Comparison of ENCODE assay signal across 1 fruit fly cellular context in the genomic region with DNA sequence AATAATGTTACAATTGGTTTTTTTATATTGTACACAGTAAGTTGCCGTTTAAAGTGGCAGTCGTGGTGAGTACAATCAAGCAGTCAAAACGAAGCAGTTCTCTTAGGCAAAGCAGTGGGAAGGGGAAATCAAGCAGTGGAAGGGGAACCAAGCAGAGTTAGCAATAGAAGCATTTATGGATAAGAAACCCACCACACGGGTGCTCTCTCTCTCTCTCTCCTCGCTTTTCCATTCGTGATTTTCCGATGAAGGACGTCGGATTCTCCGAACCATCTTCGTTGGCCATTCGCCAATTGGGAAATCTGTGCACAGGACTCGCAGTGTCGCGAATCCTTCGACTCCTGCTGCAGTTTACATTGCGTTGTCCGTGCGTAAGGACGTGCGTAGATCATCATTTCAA.
A peak's percentile ranks its signal among the peaks of the same experiment; 100 is the strongest.
TF ChIP-seq lines count a peak whose summit lies in the region.

beat-Ia (plus strand) TSS at position 319 of the 400 bp plus-strand sequence.

TF ChIP-seq in whole organism, embryonic, 481 proteins besides CTCF, POLR2A, EP300 and RAD21 (continued from another document and continues in another):
- TF ChIP-seq nerfin-2 (GFP tag; IDR thresholded peaks at IDR 0.05; lab: Robert Waterston, UW; ENCODE audit: partially characterized antibody) = no peak
- no peak for TF ChIP-seq CG12219 (GFP tag; optimal IDR thresholded peaks at IDR 0.05; lab: Kevin White, UChicago)
- no peak for TF ChIP-seq Sry-β (GFP tag; optimal IDR thresholded peaks at IDR 0.05; lab: Kevin White, UChicago)
- TF ChIP-seq CG1024 (GFP tag; IDR thresholded peaks at IDR 0.05; lab: Robert Waterston, UW) = no peak
- no peak for TF ChIP-seq CG11695 (GFP tag; IDR thresholded peaks at IDR 0.05; lab: Robert Waterston, UW)
- TF ChIP-seq CG14860 (GFP tag; IDR thresholded peaks at IDR 0.05; lab: Robert Waterston, UW; ENCODE audit: partially characterized antibody) = peak; percentile 10; the same call in 1 of the 3 replicates
- TF ChIP-seq CG10366 (GFP tag; IDR thresholded peaks at IDR 0.05; lab: Robert Waterston, UW) = no peak
- no peak for TF ChIP-seq CG13424 (tag; optimal IDR thresholded peaks at IDR 0.05; lab: Kevin White, UChicago)
- no peak for TF ChIP-seq klu (GFP tag; IDR thresholded peaks at IDR 0.05; lab: Robert Waterston, UW)
- peak; percentile 73; the same call in 2 of the 3 replicates for TF ChIP-seq Opbp (GFP tag; IDR thresholded peaks at IDR 0.05; lab: Robert Waterston, UW; ENCODE audit: partially characterized antibody)
- no peak for TF ChIP-seq CG4360 (GFP tag; IDR thresholded peaks at IDR 0.05; lab: Robert Waterston, UW)
- TF ChIP-seq usp (GFP tag; optimal IDR thresholded peaks at IDR 0.05; lab: Kevin White, UChicago) = no peak
- TF ChIP-seq otp (GFP tag; IDR thresholded peaks at IDR 0.05; lab: Robert Waterston, UW) = no peak
- TF ChIP-seq D19B (GFP tag; optimal IDR thresholded peaks at IDR 0.05; lab: Kevin White, UChicago) = no peak
- no peak for TF ChIP-seq br (optimal IDR thresholded peaks at IDR 0.05; lab: Kevin White, UChicago)
- TF ChIP-seq E2f1 (GFP tag; IDR thresholded peaks at IDR 0.05; lab: Robert Waterston, UW) = no peak
- TF ChIP-seq CG13123 (GFP tag; optimal IDR thresholded peaks at IDR 0.05; lab: Kevin White, UChicago) = no peak
- no peak for TF ChIP-seq mirr (GFP tag; optimal IDR thresholded peaks at IDR 0.05; lab: Kevin White, UChicago)
- TF ChIP-seq bbx (GFP tag; IDR thresholded peaks at IDR 0.05; lab: Robert Waterston, UW; ENCODE audit: partially characterized antibody) = no peak; the same call in 1 of the 2 replicates
- no peak for TF ChIP-seq Fer3 (tag; optimal IDR thresholded peaks at IDR 0.05; lab: Kevin White, UChicago)
- TF ChIP-seq CG14965 (GFP tag; optimal IDR thresholded peaks at IDR 0.05; lab: Kevin White, UChicago; ENCODE audit: borderline replicate concordance) = no peak
- TF ChIP-seq Gsc (GFP tag; IDR thresholded peaks at IDR 0.05; lab: Robert Waterston, UW) = no peak
- no peak for TF ChIP-seq Sry-δ (GFP tag; optimal IDR thresholded peaks at IDR 0.05; lab: Kevin White, UChicago)
- peak; percentile 17 for TF ChIP-seq yki (optimal IDR thresholded peaks at IDR 0.05; lab: Kevin White, UChicago)
- TF ChIP-seq kah (GFP tag; optimal IDR thresholded peaks at IDR 0.05; lab: Kevin White, UChicago) = peak; percentile 76
- TF ChIP-seq CG8290 (GFP tag; optimal IDR thresholded peaks at IDR 0.05; lab: Kevin White, UChicago) = peak; percentile 75
- TF ChIP-seq CG8290 (tag; optimal IDR thresholded peaks at IDR 0.05; lab: Kevin White, UChicago) = peak; percentile 37 to 59
- no peak for TF ChIP-seq BEAF-32 (GFP tag; optimal IDR thresholded peaks at IDR 0.05; lab: Kevin White, UChicago)
- TF ChIP-seq Oaz (GFP tag; IDR thresholded peaks at IDR 0.05; lab: Robert Waterston, UW) = no peak
- no peak for TF ChIP-seq Ravus (GFP tag; IDR thresholded peaks at IDR 0.05; lab: Robert Waterston, UW)
- 0 out of 2 replicates have a peak, but pooled peaks have one; percentile 9 for TF ChIP-seq CG10959 (GFP tag; IDR thresholded peaks at IDR 0.05; lab: Robert Waterston, UW)
- TF ChIP-seq seq (GFP tag; IDR thresholded peaks at IDR 0.05; lab: Robert Waterston, UW) = no peak
- TF ChIP-seq lola (GFP tag; optimal IDR thresholded peaks at IDR 0.05; lab: Kevin White, UChicago) = no peak
- TF ChIP-seq twi (tag; optimal IDR thresholded peaks at IDR 0.05; lab: Kevin White, UChicago) = no peak
- no peak for TF ChIP-seq H2.0 (GFP tag; IDR thresholded peaks at IDR 0.05; lab: Robert Waterston, UW)
- no peak for TF ChIP-seq lmd (GFP tag; IDR thresholded peaks at IDR 0.05; lab: Robert Waterston, UW)
- no peak for TF ChIP-seq pb (GFP tag; optimal IDR thresholded peaks at IDR 0.05; lab: Kevin White, UChicago)
- no peak for TF ChIP-seq oc (tag; optimal IDR thresholded peaks at IDR 0.05; lab: Kevin White, UChicago)
- TF ChIP-seq Atf6 (GFP tag; IDR thresholded peaks at IDR 0.05; lab: Robert Waterston, UW) = no peak
- TF ChIP-seq CG8944 (GFP tag; optimal IDR thresholded peaks at IDR 0.05; lab: Kevin White, UChicago) = no peak
- TF ChIP-seq cg (GFP tag; optimal IDR thresholded peaks at IDR 0.05; lab: Kevin White, UChicago) = no peak
- no peak for TF ChIP-seq Mrtf (GFP tag; IDR thresholded peaks at IDR 0.05; lab: Robert Waterston, UW)
- TF ChIP-seq CG30431 (GFP tag; optimal IDR thresholded peaks at IDR 0.05; lab: Kevin White, UChicago) = no peak
- TF ChIP-seq CG6689 (GFP tag; IDR thresholded peaks at IDR 0.05; lab: Robert Waterston, UW) = no peak
- no peak for TF ChIP-seq TFAM (GFP tag; optimal IDR thresholded peaks at IDR 0.05; lab: Kevin White, UChicago)
- TF ChIP-seq odd (GFP tag; optimal IDR thresholded peaks at IDR 0.05; lab: Kevin White, UChicago) = no peak
- no peak for TF ChIP-seq CG5953 (GFP tag; IDR thresholded peaks at IDR 0.05; lab: Robert Waterston, UW)
- no peak for TF ChIP-seq chn (GFP tag; optimal IDR thresholded peaks at IDR 0.05; lab: Kevin White, UChicago)
- TF ChIP-seq dimm (GFP tag; IDR thresholded peaks at IDR 0.05; lab: Robert Waterston, UW) = no peak
- no peak for TF ChIP-seq jigr1 (GFP tag; IDR thresholded peaks at IDR 0.05; lab: Robert Waterston, UW)
- TF ChIP-seq gsb-n (tag; optimal IDR thresholded peaks at IDR 0.05; lab: Kevin White, UChicago) = no peak
- TF ChIP-seq Optix (GFP tag; IDR thresholded peaks at IDR 0.05; lab: Robert Waterston, UW) = no peak
- TF ChIP-seq CG18764 (GFP tag; optimal IDR thresholded peaks at IDR 0.05; lab: Kevin White, UChicago) = no peak
- peak; percentile 38 to 41 for TF ChIP-seq Trl (optimal IDR thresholded peaks at IDR 0.05; lab: Kevin White, UChicago)
- TF ChIP-seq Trl (GFP tag; optimal IDR thresholded peaks at IDR 0.05; lab: Kevin White, UChicago) = no peak
- TF ChIP-seq CG15011 (GFP tag; optimal IDR thresholded peaks at IDR 0.05; lab: Kevin White, UChicago) = no peak
- no peak for TF ChIP-seq CG13894 (tag; optimal IDR thresholded peaks at IDR 0.05; lab: Kevin White, UChicago)
- 0 out of 3 replicates have a peak, but pooled peaks have one; percentile 18 for TF ChIP-seq hb (GFP tag; IDR thresholded peaks at IDR 0.05; lab: Robert Waterston, UW; ENCODE audit: partially characterized antibody)
- TF ChIP-seq YL-1 (GFP tag; optimal IDR thresholded peaks at IDR 0.05; lab: Kevin White, UChicago) = no peak
- no peak for TF ChIP-seq pnt (GFP tag; optimal IDR thresholded peaks at IDR 0.05; lab: Kevin White, UChicago)
- no peak for TF ChIP-seq tio (GFP tag; optimal IDR thresholded peaks at IDR 0.05; lab: Kevin White, UChicago)
- no peak for TF ChIP-seq rib (GFP tag; IDR thresholded peaks at IDR 0.05; lab: Robert Waterston, UW)
- no peak for TF ChIP-seq CG12769 (tag; optimal IDR thresholded peaks at IDR 0.05; lab: Kevin White, UChicago)
- TF ChIP-seq CG9727 (GFP tag; optimal IDR thresholded peaks at IDR 0.05; lab: Kevin White, UChicago) = no peak
- no peak for TF ChIP-seq CG7372 (GFP tag; IDR thresholded peaks at IDR 0.05; lab: Robert Waterston, UW)
- no peak for TF ChIP-seq CG17361 (GFP tag; IDR thresholded peaks at IDR 0.05; lab: Robert Waterston, UW)
- peak; percentile 97 for TF ChIP-seq Elba2 (GFP tag; optimal IDR thresholded peaks at IDR 0.05; lab: Kevin White, UChicago)
- no peak for TF ChIP-seq CG12071 (GFP tag; optimal IDR thresholded peaks at IDR 0.05; lab: Kevin White, UChicago)
- TF ChIP-seq CG18619 (GFP tag; optimal IDR thresholded peaks at IDR 0.05; lab: Kevin White, UChicago) = no peak
- TF ChIP-seq pzg (GFP tag; optimal IDR thresholded peaks at IDR 0.05; lab: Kevin White, UChicago) = no peak
- no peak for TF ChIP-seq CG12391 (tag; optimal IDR thresholded peaks at IDR 0.05; lab: Kevin White, UChicago)
- TF ChIP-seq Dad (GFP tag; optimal IDR thresholded peaks at IDR 0.05; lab: Kevin White, UChicago) = no peak
- no peak for TF ChIP-seq CG1647 (GFP tag; optimal IDR thresholded peaks at IDR 0.05; lab: Kevin White, UChicago)
- no peak for TF ChIP-seq exex (tag; optimal IDR thresholded peaks at IDR 0.05; lab: Kevin White, UChicago)
- TF ChIP-seq Sin3A (optimal IDR thresholded peaks at IDR 0.05; lab: Kevin White, UChicago) = no peak
- no peak for TF ChIP-seq gro (GFP tag; optimal IDR thresholded peaks at IDR 0.05; lab: Kevin White, UChicago)
- no peak for TF ChIP-seq CG7745 (tag; optimal IDR thresholded peaks at IDR 0.05; lab: Kevin White, UChicago)
- no peak for TF ChIP-seq CG6272 (GFP tag; IDR thresholded peaks at IDR 0.05; lab: Robert Waterston, UW)
- TF ChIP-seq pros (GFP tag; optimal IDR thresholded peaks at IDR 0.05; lab: Kevin White, UChicago) = no peak
- TF ChIP-seq CG10267 (tag; optimal IDR thresholded peaks at IDR 0.05; lab: Kevin White, UChicago) = no peak
- no peak for TF ChIP-seq sr (GFP tag; IDR thresholded peaks at IDR 0.05; lab: Robert Waterston, UW)
- TF ChIP-seq CG3847 (GFP tag; IDR thresholded peaks at IDR 0.05; lab: Robert Waterston, UW) = no peak
- TF ChIP-seq eve (GFP tag; optimal IDR thresholded peaks at IDR 0.05; lab: Kevin White, UChicago) = no peak
- no peak for TF ChIP-seq sim (GFP tag; IDR thresholded peaks at IDR 0.05; lab: Robert Waterston, UW)
- peak; percentile 62 for TF ChIP-seq zen (tag; optimal IDR thresholded peaks at IDR 0.05; lab: Kevin White, UChicago)
- TF ChIP-seq Hr78 (GFP tag; optimal IDR thresholded peaks at IDR 0.05; lab: Kevin White, UChicago) = peak in 1 of 2 experiments; percentile 45
- TF ChIP-seq CG8765 (GFP tag; IDR thresholded peaks at IDR 0.05; lab: Robert Waterston, UW) = no peak; the same call in 1 of the 2 replicates
- TF ChIP-seq Spps (tag; optimal IDR thresholded peaks at IDR 0.05; lab: Kevin White, UChicago) = no peak
- no peak for TF ChIP-seq ham (GFP tag; IDR thresholded peaks at IDR 0.05; lab: Robert Waterston, UW)
- TF ChIP-seq ara (GFP tag; IDR thresholded peaks at IDR 0.05; lab: Robert Waterston, UW) = no peak; the same call in 1 of the 2 replicates
- no peak for TF ChIP-seq BtbVII (GFP tag; optimal IDR thresholded peaks at IDR 0.05; lab: Kevin White, UChicago)
- TF ChIP-seq pum (GFP tag; optimal IDR thresholded peaks at IDR 0.05; lab: Kevin White, UChicago) = no peak
- TF ChIP-seq Sox100B (GFP tag; optimal IDR thresholded peaks at IDR 0.05; lab: Kevin White, UChicago) = no peak
- TF ChIP-seq jumu (GFP tag; optimal IDR thresholded peaks at IDR 0.05; lab: Kevin White, UChicago) = no peak
- TF ChIP-seq CG42726 (GFP tag; IDR thresholded peaks at IDR 0.05; lab: Robert Waterston, UW; ENCODE audit: partially characterized antibody) = peak; percentile 61; the same call in 1 of the 2 replicates
- TF ChIP-seq insv (GFP tag; optimal IDR thresholded peaks at IDR 0.05; lab: Kevin White, UChicago) = peak in 1 of 2 experiments; percentile 69
- no peak for TF ChIP-seq bcd (GFP tag; optimal IDR thresholded peaks at IDR 0.05; lab: Kevin White, UChicago)
- TF ChIP-seq CG2678 (tag; optimal IDR thresholded peaks at IDR 0.05; lab: Kevin White, UChicago) = no peak
- TF ChIP-seq GATAe (GFP tag; conservative IDR thresholded peaks at IDR 0.05; lab: Robert Waterston, UW) = no peak
- TF ChIP-seq CG2199 (GFP tag; IDR thresholded peaks at IDR 0.05; lab: Robert Waterston, UW) = no peak; the same call in 1 of the 3 replicates
- no peak for TF ChIP-seq Dbx (GFP tag; IDR thresholded peaks at IDR 0.05; lab: Robert Waterston, UW)
- no peak for TF ChIP-seq CHES-1-like (GFP tag; optimal IDR thresholded peaks at IDR 0.05; lab: Kevin White, UChicago)
- TF ChIP-seq gt (GFP tag; IDR thresholded peaks at IDR 0.05; lab: Robert Waterston, UW) = no peak
- no peak for TF ChIP-seq ATbp (GFP tag; optimal IDR thresholded peaks at IDR 0.05; lab: Kevin White, UChicago)
- TF ChIP-seq amos (GFP tag; IDR thresholded peaks at IDR 0.05; lab: Robert Waterston, UW; ENCODE audit: partially characterized antibody) = peak; percentile 51
- TF ChIP-seq sqz (GFP tag; optimal IDR thresholded peaks at IDR 0.05; lab: Kevin White, UChicago) = no peak
- TF ChIP-seq CG18599 (GFP tag; optimal IDR thresholded peaks at IDR 0.05; lab: Kevin White, UChicago) = no peak
- peak; percentile 9 for TF ChIP-seq CG15479 (GFP tag; optimal IDR thresholded peaks at IDR 0.05; lab: Kevin White, UChicago)
- no peak for TF ChIP-seq CG7928 (GFP tag; optimal IDR thresholded peaks at IDR 0.05; lab: Kevin White, UChicago)
- no peak for TF ChIP-seq CG17568 (GFP tag; optimal IDR thresholded peaks at IDR 0.05; lab: Kevin White, UChicago)
- TF ChIP-seq Abd-B (GFP tag; optimal IDR thresholded peaks at IDR 0.05; lab: Kevin White, UChicago) = peak; percentile 22
- TF ChIP-seq Vsx1 (GFP tag; optimal IDR thresholded peaks at IDR 0.05; lab: Kevin White, UChicago) = no peak
- no peak for TF ChIP-seq Stat92E (GFP tag; optimal IDR thresholded peaks at IDR 0.05; lab: Kevin White, UChicago)
- no peak for TF ChIP-seq Kr (GFP tag; optimal IDR thresholded peaks at IDR 0.05; lab: Kevin White, UChicago)
- no peak for TF ChIP-seq CG1233 (GFP tag; optimal IDR thresholded peaks at IDR 0.05; lab: Kevin White, UChicago)
- TF ChIP-seq nmo (GFP tag; optimal IDR thresholded peaks at IDR 0.05; lab: Kevin White, UChicago) = no peak
- TF ChIP-seq Ets97D (GFP tag; optimal IDR thresholded peaks at IDR 0.05; lab: Kevin White, UChicago) = peak; percentile 35
- TF ChIP-seq Awh (GFP tag; IDR thresholded peaks at IDR 0.05; lab: Robert Waterston, UW) = no peak
- no peak for TF ChIP-seq Side (GFP tag; optimal IDR thresholded peaks at IDR 0.05; lab: Kevin White, UChicago)
- no peak for TF ChIP-seq CG3163 (GFP tag; optimal IDR thresholded peaks at IDR 0.05; lab: Kevin White, UChicago)
- TF ChIP-seq onecut (GFP tag; IDR thresholded peaks at IDR 0.05; lab: Robert Waterston, UW) = no peak
- no peak for TF ChIP-seq CG15514 (GFP tag; optimal IDR thresholded peaks at IDR 0.05; lab: Kevin White, UChicago)
- no peak for TF ChIP-seq CG16863 (GFP tag; optimal IDR thresholded peaks at IDR 0.05; lab: Kevin White, UChicago)
- no peak for TF ChIP-seq Hr39 (optimal IDR thresholded peaks at IDR 0.05; lab: Kevin White, UChicago)
- TF ChIP-seq Dfd (GFP tag; optimal IDR thresholded peaks at IDR 0.05; lab: Kevin White, UChicago) = peak in 1 of 2 experiments; percentile 99
- TF ChIP-seq ase (GFP tag; IDR thresholded peaks at IDR 0.05; lab: Robert Waterston, UW) = no peak
- 0 out of 3 replicates have a peak, but pooled peaks have one; percentile 31 for TF ChIP-seq vnd (GFP tag; IDR thresholded peaks at IDR 0.05; lab: Robert Waterston, UW; ENCODE audit: partially characterized antibody)
- no peak for TF ChIP-seq CG6813 (GFP tag; optimal IDR thresholded peaks at IDR 0.05; lab: Kevin White, UChicago)
- no peak for TF ChIP-seq Oli (tag; optimal IDR thresholded peaks at IDR 0.05; lab: Kevin White, UChicago)
- TF ChIP-seq eyg (GFP tag; optimal IDR thresholded peaks at IDR 0.05; lab: Kevin White, UChicago) = no peak
- TF ChIP-seq ind (GFP tag; optimal IDR thresholded peaks at IDR 0.05; lab: Kevin White, UChicago) = no peak
- TF ChIP-seq CG10979 (tag; optimal IDR thresholded peaks at IDR 0.05; lab: Kevin White, UChicago) = no peak
